Fruit fly (Drosophila melanogaster) whole organism, embryonic: ENCODE measurements around the gene ca.

Experiments
- Abd-B ChIP-seq: fragments of 200-800 bp; sonication (Bioruptor generic); optimal IDR thresholded peaks from 2 replicates; lab custom pipeline; 2018; ENCODE audit warnings: missing biosample characterization, mild to moderate bottlenecking, missing genetic modification characterization, moderate library complexity
- CG10431 ChIP-seq: fragments of 200-800 bp; sonication (Bioruptor generic); optimal IDR thresholded peaks from 3 replicates; lab custom pipeline; 2018; ENCODE audit warnings: missing biosample characterization, mild to moderate bottlenecking, missing genetic modification characterization
- CG11093 ChIP-seq: fragments of 200-800 bp; sonication (Bioruptor generic); IDR thresholded peaks from 3 replicates; pipeline ENCODE4 v1.3.6; 2022; ENCODE audit warnings: missing biosample characterization, missing genetic modification characterization
- CG13424 ChIP-seq: fragments of 200-800 bp; sonication (Bioruptor generic); optimal IDR thresholded peaks from 2 replicates; lab custom pipeline; 2019; ENCODE audit warnings: missing biosample characterization, mild to moderate bottlenecking, missing genetic modification characterization, moderate library complexity
- CG15696 ChIP-seq: fragments of 200-800 bp; sonication (Bioruptor generic); optimal IDR thresholded peaks from 2 replicates; lab custom pipeline; 2019; ENCODE audit warnings: missing biosample characterization, mild to moderate bottlenecking, missing genetic modification characterization, moderate library complexity
- CG18476 ChIP-seq: fragments of 200-800 bp; sonication (Bioruptor generic); optimal IDR thresholded peaks from 2 replicates; lab custom pipeline; 2016; ENCODE audit warnings: missing biosample characterization, mild to moderate bottlenecking, missing genetic modification characterization
- CG2116 ChIP-seq: fragments of 200-800 bp; sonication (Bioruptor generic); optimal IDR thresholded peaks from 3 replicates; lab custom pipeline; 2018; ENCODE audit warnings: missing biosample characterization, mild to moderate bottlenecking, missing genetic modification characterization
- CG30403 ChIP-seq: fragments of 200-800 bp; sonication (Bioruptor generic); optimal IDR thresholded peaks from 3 replicates; lab custom pipeline; 2016; ENCODE audit warnings: missing biosample characterization, missing genetic modification characterization
- CG4617 ChIP-seq: fragments of 200-800 bp; sonication (Bioruptor generic); optimal IDR thresholded peaks from 3 replicates; lab custom pipeline; 2016; ENCODE audit warnings: missing biosample characterization, missing genetic modification characterization, borderline replicate concordance
- CG6813 ChIP-seq: fragments of 200-800 bp; sonication (Bioruptor generic); optimal IDR thresholded peaks from 2 replicates; lab custom pipeline; 2017; ENCODE audit warnings: missing biosample characterization, missing genetic modification characterization, mild to moderate bottlenecking, moderate library complexity, missing genetic modification reagents
- CG7372 ChIP-seq: fragments of 200-800 bp; sonication (Bioruptor generic); IDR thresholded peaks from 2 replicates; pipeline ENCODE4 v1.3.6; 2022; ENCODE audit warnings: missing biosample characterization, missing genetic modification characterization
- CoRest ChIP-seq: fragments of 200-800 bp; sonication (Bioruptor generic); optimal IDR thresholded peaks from 3 replicates; lab custom pipeline; 2018; ENCODE audit warnings: missing biosample characterization, mild to moderate bottlenecking, missing genetic modification characterization, moderate library complexity
- Dip3 ChIP-seq: fragments of 200-800 bp; sonication (Bioruptor generic); optimal IDR thresholded peaks from 3 replicates; lab custom pipeline; 2016; ENCODE audit warnings: missing biosample characterization, missing genetic modification characterization
- Fer3 ChIP-seq: fragments of 200-800 bp; sonication (Bioruptor generic); optimal IDR thresholded peaks from 2 replicates; lab custom pipeline; 2018; ENCODE audit warnings: missing biosample characterization, mild to moderate bottlenecking, missing genetic modification characterization, moderate library complexity
- Gug ChIP-seq: fragments of 200-800 bp; sonication (Bioruptor generic); IDR thresholded peaks from 4 replicates; pipeline ENCODE4 v1.3.6; 2022; ENCODE audit warnings: missing biosample characterization, missing genetic modification characterization
- HLH3B ChIP-seq: fragments of 200-800 bp; sonication (Bioruptor generic); IDR thresholded peaks from 2 replicates; pipeline ENCODE4 v1.3.6; 2022; ENCODE audit warnings: missing biosample characterization, missing genetic modification characterization
- Hey ChIP-seq: fragments of 200-800 bp; sonication (Bioruptor generic); optimal IDR thresholded peaks from 3 replicates; lab custom pipeline; 2018; ENCODE audit warnings: missing biosample characterization, mild to moderate bottlenecking, missing genetic modification characterization
- Lpt ChIP-seq: fragments of >200 bp; optimal IDR thresholded peaks from 2 replicates; lab custom pipeline; 2018; ENCODE audit warnings: missing biosample characterization, missing genetic modification characterization
- MESR4 ChIP-seq: fragments of 200-800 bp; sonication (Bioruptor generic); optimal IDR thresholded peaks from 2 replicates; lab custom pipeline; 2018; ENCODE audit warnings: missing biosample characterization, mild to moderate bottlenecking, missing genetic modification characterization, moderate library complexity
- Med ChIP-seq: fragments of 200-800 bp; sonication (Bioruptor generic); peaks from one replicate; lab custom pipeline; 2016; ENCODE audit warnings: missing biosample characterization, missing genetic modification characterization, mild to moderate bottlenecking, inconsistent platforms, moderate library complexity
- Oaz ChIP-seq: fragments of 200-800 bp; sonication (Bioruptor generic); IDR thresholded peaks from 2 replicates; pipeline ENCODE4 v1.3.6; 2022; ENCODE audit warnings: missing biosample characterization, missing genetic modification characterization
- Oli ChIP-seq: fragments of 200-800 bp; sonication (Bioruptor generic); optimal IDR thresholded peaks from 2 replicates; lab custom pipeline; 2018; ENCODE audit warnings: missing biosample characterization, mild to moderate bottlenecking, missing genetic modification characterization, moderate library complexity
- Optix ChIP-seq: fragments of 200-800 bp; sonication (Bioruptor generic); IDR thresholded peaks from 3 replicates; pipeline ENCODE4 v1.3.6; 2022; ENCODE audit warnings: missing biosample characterization, missing genetic modification characterization
- PHDP ChIP-seq: fragments of 200-800 bp; sonication (Bioruptor generic); optimal IDR thresholded peaks from 3 replicates; lab custom pipeline; 2018; ENCODE audit warnings: missing biosample characterization, mild to moderate bottlenecking, missing genetic modification characterization, moderate library complexity
- Side ChIP-seq: fragments of 200-800 bp; sonication (Bioruptor generic); optimal IDR thresholded peaks from 2 replicates; lab custom pipeline; 2016; ENCODE audit warnings: missing biosample characterization, missing genetic modification characterization
- Trl ChIP-seq, 3 experiments: fragments of >200 bp in 2 of 3; fragments of 200-800 bp in 1 of 3; sonication (Bioruptor generic) in 1 of 3; optimal IDR thresholded peaks; 2 replicates in 1 of 3; 3 replicates in 2 of 3; lab custom pipeline; 2016 to 2017; ENCODE audit warnings: missing biosample characterization in 1 of 3, missing genetic modification characterization in 1 of 3
- YL-1 ChIP-seq: fragments of 200-800 bp; sonication (Bioruptor generic); optimal IDR thresholded peaks from 3 replicates; lab custom pipeline; 2017; ENCODE audit warnings: missing biosample characterization, mild to moderate bottlenecking, missing genetic modification characterization
- ara ChIP-seq: fragments of 200-800 bp; sonication (Bioruptor generic); IDR thresholded peaks from 2 replicates; pipeline ENCODE4 v1.3.6; 2022; ENCODE audit warnings: missing biosample characterization, missing genetic modification characterization
- btn ChIP-seq: fragments of 200-800 bp; sonication (Bioruptor generic); optimal IDR thresholded peaks from 2 replicates; lab custom pipeline; 2016; ENCODE audit warnings: missing biosample characterization, missing genetic modification characterization
- chinmo ChIP-seq: fragments of 200-800 bp; sonication (Bioruptor generic); IDR thresholded peaks from 4 replicates; pipeline ENCODE4 v1.3.6; 2022; ENCODE audit warnings: missing biosample characterization, missing genetic modification characterization; ENCODE audit not compliant: partially characterized antibody
- dmrt11E ChIP-seq: fragments of 200-800 bp; sonication (Bioruptor generic); optimal IDR thresholded peaks from 3 replicates; lab custom pipeline; 2018; ENCODE audit warnings: missing biosample characterization, mild to moderate bottlenecking, missing genetic modification characterization, moderate library complexity
- exex ChIP-seq: fragments of 200-800 bp; sonication (Bioruptor generic); optimal IDR thresholded peaks from 4 replicates; lab custom pipeline; 2018; ENCODE audit warnings: missing biosample characterization, mild to moderate bottlenecking, missing genetic modification characterization, moderate library complexity
- ftz-f1 ChIP-seq: fragments of 200-800 bp; sonication (Bioruptor generic); optimal IDR thresholded peaks from 2 replicates; lab custom pipeline; 2016; ENCODE audit warnings: missing biosample characterization, missing genetic modification characterization
- gcm ChIP-seq: fragments of 200-800 bp; sonication (Bioruptor generic); optimal IDR thresholded peaks from 2 replicates; lab custom pipeline; 2019; ENCODE audit warnings: missing biosample characterization, mild to moderate bottlenecking, missing genetic modification characterization, moderate library complexity
- grn ChIP-seq: fragments of 200-800 bp; sonication (Bioruptor generic); optimal IDR thresholded peaks from 3 replicates; lab custom pipeline; 2017; ENCODE audit warnings: missing biosample characterization, missing genetic modification characterization
- jigr1 ChIP-seq: fragments of 200-800 bp; sonication (Bioruptor generic); IDR thresholded peaks from 3 replicates; pipeline ENCODE4 v1.3.6; 2022; ENCODE audit warnings: missing biosample characterization, missing genetic modification characterization
- ken ChIP-seq: fragments of 200-800 bp; sonication (Bioruptor generic); IDR thresholded peaks from 3 replicates; pipeline ENCODE4 v1.3.6; 2022; ENCODE audit warnings: missing biosample characterization, missing genetic modification characterization
- mirr ChIP-seq: fragments of 200-800 bp; sonication (Bioruptor generic); optimal IDR thresholded peaks from 3 replicates; lab custom pipeline; 2018; ENCODE audit warnings: missing biosample characterization, mild to moderate bottlenecking, missing genetic modification characterization
- oc ChIP-seq: fragments of 200-800 bp; sonication (Bioruptor generic); optimal IDR thresholded peaks from 2 replicates; lab custom pipeline; 2018; ENCODE audit warnings: missing biosample characterization, mild to moderate bottlenecking, missing genetic modification characterization, moderate library complexity
- org-1 ChIP-seq: fragments of 200-800 bp; sonication (Bioruptor generic); optimal IDR thresholded peaks from 2 replicates; lab custom pipeline; 2017; ENCODE audit warnings: missing biosample characterization, missing genetic modification characterization
- pan ChIP-seq, 4 experiments: fragments of >200 bp in 3 of 4; fragments of 200-800 bp in 1 of 4; sonication (Bioruptor generic) in 1 of 4; optimal IDR thresholded peaks in 3 of 4; IDR thresholded peaks in 1 of 4; 2 replicates each; pipeline versions ENCODE4 v1.3.6 to Lab custom; 2017 to 2022; ENCODE audit warnings: missing biosample characterization in 2 of 4, missing genetic modification characterization in 2 of 4, mixed read lengths in 1 of 4
- sima ChIP-seq: fragments of 200-800 bp; sonication (Bioruptor generic); optimal IDR thresholded peaks from 2 replicates; lab custom pipeline; 2016; ENCODE audit warnings: missing biosample characterization, missing genetic modification characterization
- sug ChIP-seq: fragments of 200-800 bp; optimal IDR thresholded peaks from 2 replicates; lab custom pipeline; 2019; ENCODE audit warnings: missing biosample characterization, mild to moderate bottlenecking, missing genetic modification characterization, moderate library complexity
- tin ChIP-seq: fragments of 200-800 bp; sonication (Bioruptor generic); optimal IDR thresholded peaks from 3 replicates; lab custom pipeline; 2016; ENCODE audit warnings: missing biosample characterization, missing genetic modification characterization
- trh ChIP-seq: fragments of 200-800 bp; sonication (Bioruptor generic); optimal IDR thresholded peaks from 2 replicates; lab custom pipeline; 2016; ENCODE audit warnings: missing biosample characterization, missing genetic modification characterization
- tx ChIP-seq: fragments of 200-800 bp; sonication (Bioruptor generic); optimal IDR thresholded peaks from 2 replicates; lab custom pipeline; 2016; ENCODE audit warnings: missing biosample characterization, missing genetic modification characterization
- wdn ChIP-seq: fragments of 200-800 bp; sonication (Bioruptor generic); IDR thresholded peaks from 2 replicates; pipeline ENCODE4 v1.3.6; 2022; ENCODE audit warnings: missing biosample characterization, missing genetic modification characterization
- wek ChIP-seq: fragments of 200-800 bp; sonication (Bioruptor generic); optimal IDR thresholded peaks from 3 replicates; lab custom pipeline; 2018; ENCODE audit warnings: missing biosample characterization, mild to moderate bottlenecking, missing genetic modification characterization, moderate library complexity
- yki ChIP-seq: fragments of >200 bp; optimal IDR thresholded peaks from 3 replicates; lab custom pipeline; 2018

The ca gene

DNA sequence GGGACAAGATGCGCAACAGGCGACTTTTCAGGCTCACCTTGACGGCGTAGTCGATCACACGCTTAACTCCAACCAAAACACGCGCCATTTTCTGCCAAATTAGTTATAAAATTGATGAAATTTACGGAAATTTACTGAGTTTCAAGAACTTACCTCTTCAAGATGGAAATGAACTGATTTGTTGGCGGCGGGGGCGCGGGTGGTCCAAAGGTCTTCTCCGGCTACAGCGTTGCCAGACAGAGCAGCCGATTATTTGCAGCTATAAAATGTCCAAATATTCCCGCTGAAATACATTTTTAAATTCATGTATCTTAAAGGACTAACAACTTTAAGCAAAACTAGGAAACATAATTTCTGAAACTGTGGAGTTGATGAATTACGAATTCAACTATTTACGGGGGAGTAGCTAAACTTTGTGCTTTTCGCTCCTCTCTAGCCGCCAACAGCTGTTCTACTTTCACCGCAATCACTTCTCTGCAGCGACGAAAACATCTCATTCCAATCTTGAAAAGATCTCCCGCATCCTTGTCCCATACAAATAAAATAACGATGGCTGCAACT lies 3.8 kb upstream of the ca start, which contains the start of the genes Etfb and CG7789 (continued):
- TF ChIP-seq tin (GFP tag; lab: Kevin White, UChicago) (peak; percentile 68), dmrt11E (peak; percentile 53), YL-1 (GFP tag; lab: Kevin White, UChicago) (peak; percentile 94), Dip3 (peak; percentile 69), jigr1 (GFP tag; lab: Robert Waterston, UW) (0 out of 3 replicates have a peak, but pooled peaks have one; percentile 30), gcm (GFP tag; lab: Kevin White, UChicago) (no peak), org-1 (GFP tag; lab: Kevin White, UChicago) (peak; percentile 30), chinmo (GFP tag; lab: Robert Waterston, UW) (peak; percentile 17; the same call in 1 of the 4 replicates), CG6813 (GFP tag; lab: Kevin White, UChicago) (no peak), Lpt (no peak), sug (tag; lab: Kevin White, UChicago) (no peak), grn (GFP tag; lab: Kevin White, UChicago) (peak; percentile 56), Oaz (GFP tag; lab: Robert Waterston, UW) (peak; percentile 62), PHDP (tag; lab: Kevin White, UChicago) (no peak), Side (GFP tag; lab: Kevin White, UChicago) (peak; percentile 52), CG4617 (GFP tag; lab: Kevin White, UChicago) (peak; percentile 91), MESR4 (peak; percentile 64), ken (GFP tag; lab: Robert Waterston, UW) (peak; percentile 78), exex (tag; lab: Kevin White, UChicago) (peak; percentile 74), CG13424 (tag; lab: Kevin White, UChicago) (peak; percentile 84), CG7372 (peak; percentile 81), wdn (GFP tag; lab: Robert Waterston, UW) (peak; percentile 62), Oli (tag; lab: Kevin White, UChicago) (peak; percentile 62), Gug (peak; percentile 77), pan (optimal IDR thresholded peaks at IDR 0.05; lab: Kevin White, UChicago) (no peak), pan (GFP tag; optimal IDR thresholded peaks at IDR 0.05 in 1 of 2, IDR thresholded peaks at IDR 0.05 in 1 of 2) (peak in 1 of 2 experiments; percentile 84), CG10431 (peak; percentile 20), yki (lab: Kevin White, UChicago) (no peak), CG18476 (GFP tag; lab: Kevin White, UChicago) (peak; percentile 17), trh (GFP tag; lab: Kevin White, UChicago) (peak; percentile 57), Trl (optimal IDR thresholded peaks at IDR 0.05; lab: Kevin White, UChicago) (no peak), Trl (GFP tag; optimal IDR thresholded peaks at IDR 0.05; lab: Kevin White, UChicago) (peak; percentile 67), wek (GFP tag; lab: Kevin White, UChicago) (peak; percentile 5), Optix (GFP tag; lab: Robert Waterston, UW) (peak; percentile 65), CoRest (peak; percentile 80), CG30403 (GFP tag; lab: Kevin White, UChicago) (peak; percentile 88), sima (GFP tag; lab: Kevin White, UChicago) (peak; percentile 57), ftz-f1 (GFP tag; lab: Kevin White, UChicago) (peak; percentile 76), tx (GFP tag; lab: Kevin White, UChicago) (peak; percentile 75), Med (GFP tag; lab: Kevin White, UChicago) (peak; percentile 97), btn (GFP tag; lab: Kevin White, UChicago) (peak; percentile 31), oc (tag; lab: Kevin White, UChicago) (no peak), CG11093 (GFP tag; lab: Robert Waterston, UW) (no peak; the same call in 2 of the 3 replicates), ara (GFP tag; lab: Robert Waterston, UW) (peak; percentile 51; the same call in 1 of the 2 replicates), Hey (tag; lab: Kevin White, UChicago) (no peak), CG2116 (GFP tag; lab: Kevin White, UChicago) (peak; percentile 91), Abd-B (peak; percentile 74), HLH3B (GFP tag; lab: Robert Waterston, UW) (peak; percentile 67), Fer3 (peak; percentile 78), mirr (GFP tag; lab: Kevin White, UChicago) (peak; percentile 70), CG15696 (tag; lab: Kevin White, UChicago) (peak; percentile 65)
